Worm (Caenorhabditis elegans) whole organism, mixed stage, embryonic: ENCODE results near the gene nhr-196.

ENCODE experiments used
- M03D4.4 ChIP-seq: sonication (generic microtip); optimal IDR thresholded peaks from 2 replicates; lab custom pipeline; 2017; ENCODE audit warnings: mild to moderate bottlenecking, missing genetic modification characterization, missing compliant biosample characterization
- bed-3 ChIP-seq: fragments of 200-800 bp; sonication (Bioruptor generic); optimal IDR thresholded peaks from 3 replicates; lab custom pipeline; 2018; ENCODE audit warnings: mild to moderate bottlenecking, missing genetic modification characterization, moderate library complexity, missing compliant biosample characterization
- ces-1 ChIP-seq: fragments of 150-350 bp; optimal IDR thresholded peaks from 2 replicates; lab custom pipeline; 2014; ENCODE audit warnings: missing biosample characterization, missing genetic modification reagents, missing genetic modification characterization
- elt-3 ChIP-seq: fragments of 150-350 bp; optimal IDR thresholded peaks from 2 replicates; lab custom pipeline; 2014; ENCODE audit warnings: missing biosample characterization, missing genetic modification characterization
- lin-32 ChIP-seq: fragments of 200-800 bp; sonication (Bioruptor generic); optimal IDR thresholded peaks from 2 replicates; lab custom pipeline; 2018; ENCODE audit warnings: mild to moderate bottlenecking, missing genetic modification characterization, missing compliant biosample characterization
- mep-1 ChIP-seq: fragments of 150-350 bp; optimal IDR thresholded peaks from 2 replicates; lab custom pipeline; 2017; ENCODE audit warnings: missing biosample characterization, missing genetic modification reagents, missing genetic modification characterization, inconsistent platforms
- mls-2 ChIP-seq: sonication (generic microtip); optimal IDR thresholded peaks from 2 replicates; lab custom pipeline; 2016; ENCODE audit warnings: mild to moderate bottlenecking, missing genetic modification characterization, moderate library complexity, missing compliant biosample characterization
- nhr-12 ChIP-seq: fragments of 150-350 bp; optimal IDR thresholded peaks from 2 replicates; lab custom pipeline; 2014; ENCODE audit warnings: missing biosample characterization, missing genetic modification characterization
- snpc-4 ChIP-seq: fragments of 150-350 bp; optimal IDR thresholded peaks from 2 replicates; lab custom pipeline; 2014; ENCODE audit warnings: missing biosample characterization, missing genetic modification characterization
- unc-120 ChIP-seq: sonication (generic microtip); optimal IDR thresholded peaks from 2 replicates; lab custom pipeline; 2017; ENCODE audit warnings: missing genetic modification characterization, missing compliant biosample characterization; ENCODE audit not compliant: poor library complexity, severe bottlenecking
- unc-62 ChIP-seq: fragments of 150-350 bp; optimal IDR thresholded peaks from 2 replicates; lab custom pipeline; 2014; ENCODE audit warnings: missing biosample characterization, missing genetic modification reagents, missing genetic modification characterization
- ztf-11 ChIP-seq: fragments of 150-350 bp; optimal IDR thresholded peaks from 2 replicates; lab custom pipeline; 2014; ENCODE audit warnings: missing biosample characterization, missing genetic modification characterization

- TF ChIP-seq ztf-11 = no peak
- no peak for TF ChIP-seq mls-2 (tag; lab: Kevin White, UChicago)
- no peak for TF ChIP-seq unc-120 (tag; lab: Kevin White, UChicago)
- TF ChIP-seq mep-1 = no peak
- TF ChIP-seq M03D4.4 = no peak
- no peak for TF ChIP-seq nhr-12
- no peak for TF ChIP-seq unc-62 (GFP tag; lab: Kevin White, UChicago)
- no peak for TF ChIP-seq bed-3 (GFP tag; lab: Kevin White, UChicago)
- no peak for TF ChIP-seq elt-3 (tag; lab: Kevin White, UChicago)
- no peak for TF ChIP-seq lin-32 (GFP tag; lab: Kevin White, UChicago)
- TF ChIP-seq ces-1 (GFP tag; lab: Kevin White, UChicago) = no peak
- no peak for TF ChIP-seq snpc-4 (tag; lab: Kevin White, UChicago)
These were observed 8.2 kb downstream of the nhr-196 start, which contains the start of gene nhr-198 for ce11 chrV:15693682-15694081.
